Worm (Caenorhabditis elegans) whole organism, L1 larva: ENCODE data around the gene F43G6.10.
A peak's percentile ranks its signal among the peaks of the same experiment; 100 is the strongest.

Experiments
- C16A3.4 ChIP-seq: fragments of 150-350 bp; optimal IDR thresholded peaks from 2 replicates; lab custom pipeline; 2014; ENCODE audit warnings: missing biosample characterization, missing genetic modification characterization
- ama-1 ChIP-seq: fragments of 150-350 bp; optimal IDR thresholded peaks from 2 replicates; lab custom pipeline; 2014
- blmp-1 ChIP-seq: fragments of 150-350 bp; optimal IDR thresholded peaks from 2 replicates; lab custom pipeline; 2014; ENCODE audit warnings: missing biosample characterization, missing genetic modification characterization
- ceh-82 ChIP-seq, 3 experiments: fragments of 150-350 bp in 1 of 3; sonication (generic microtip) in 2 of 3; optimal IDR thresholded peaks; 2 replicates each; lab custom pipeline; 2014 to 2017; ENCODE audit warnings: missing biosample characterization in 3 of 3, missing genetic modification characterization in 3 of 3
- ces-1 ChIP-seq: fragments of 150-350 bp; optimal IDR thresholded peaks from 2 replicates; lab custom pipeline; 2014; ENCODE audit warnings: missing biosample characterization, missing genetic modification reagents, missing genetic modification characterization
- dpl-1 ChIP-seq, 3 experiments: fragments of 150-350 bp in 2 of 3; sonication (generic microtip) in 1 of 3; optimal IDR thresholded peaks; 2 replicates each; lab custom pipeline; 2014 to 2017; ENCODE audit warnings: missing biosample characterization in 3 of 3, missing genetic modification characterization in 3 of 3, missing genetic modification reagents in 3 of 3
- efl-1 ChIP-seq, 4 experiments: fragments of 150-350 bp; optimal IDR thresholded peaks in 3 of 4; peaks in 1 of 4; 1 replicate in 1 of 4; 2 replicates in 3 of 4; lab custom pipeline; 2014; ENCODE audit warnings: missing biosample characterization in 2 of 4, missing genetic modification characterization in 2 of 4, missing genetic modification reagents in 2 of 4
- elt-2 ChIP-seq: sonication (generic microtip); optimal IDR thresholded peaks from 2 replicates; lab custom pipeline; 2016; ENCODE audit warnings: missing genetic modification characterization, mild to moderate bottlenecking, inconsistent platforms, missing compliant biosample characterization, missing genetic modification reagents
- elt-3 ChIP-seq, 6 experiments: fragments of 150-350 bp in 1 of 6; sonication (generic microtip); optimal IDR thresholded peaks; 2 replicates each; lab custom pipeline; 2017 to 2018; ENCODE audit warnings: missing biosample characterization in 6 of 6, missing genetic modification characterization in 6 of 6, inconsistent platforms in 1 of 6
- fkh-10 ChIP-seq: sonication (generic microtip); optimal IDR thresholded peaks from 2 replicates; lab custom pipeline; 2017; ENCODE audit warnings: missing biosample characterization, missing genetic modification reagents, missing genetic modification characterization
- fkh-8 ChIP-seq: sonication (generic microtip); optimal IDR thresholded peaks from 2 replicates; lab custom pipeline; 2016; ENCODE audit warnings: mild to moderate bottlenecking, missing genetic modification characterization, missing compliant biosample characterization
- fos-1 ChIP-seq: fragments of 150-350 bp; optimal IDR thresholded peaks from 2 replicates; lab custom pipeline; 2014; ENCODE audit warnings: missing biosample characterization, missing genetic modification characterization
- hlh-17 ChIP-seq: fragments of 200-800 bp; sonication (Bioruptor generic); optimal IDR thresholded peaks from 2 replicates; lab custom pipeline; 2018; ENCODE audit warnings: missing genetic modification characterization, mild to moderate bottlenecking, missing compliant biosample characterization, moderate library complexity, borderline replicate concordance
- hlh-4 ChIP-seq: sonication (generic microtip); optimal IDR thresholded peaks from 2 replicates; lab custom pipeline; 2016; ENCODE audit warnings: mild to moderate bottlenecking, missing genetic modification characterization, missing compliant biosample characterization
- isw-1 ChIP-seq: fragments of 200-800 bp; sonication (Bioruptor generic); IDR thresholded peaks from 2 replicates; pipeline ENCODE4 v1.3.6; 2022; ENCODE audit warnings: missing genetic modification characterization, missing compliant biosample characterization
- jun-1 ChIP-seq: fragments of 150-350 bp; optimal IDR thresholded peaks from 2 replicates; lab custom pipeline; 2014; ENCODE audit warnings: missing biosample characterization, missing genetic modification reagents, missing genetic modification characterization
- lin-13 ChIP-seq: fragments of 150-350 bp; optimal IDR thresholded peaks from 2 replicates; lab custom pipeline; 2014; ENCODE audit warnings: missing biosample characterization, missing genetic modification reagents, missing genetic modification characterization
- lin-14 ChIP-seq: fragments of 200-800 bp; sonication (Bioruptor generic); optimal IDR thresholded peaks from 2 replicates; lab custom pipeline; 2018; ENCODE audit warnings: mild to moderate bottlenecking, missing genetic modification characterization, moderate library complexity, missing compliant biosample characterization
- lin-15B ChIP-seq: fragments of 150-350 bp; sonication (generic microtip); optimal IDR thresholded peaks from 3 replicates; lab custom pipeline; 2014; ENCODE audit warnings: missing biosample characterization, missing genetic modification characterization
- lin-35 ChIP-seq, 2 experiments: fragments of 150-350 bp; optimal IDR thresholded peaks; 2 replicates each; lab custom pipeline; 2014; ENCODE audit warnings: missing biosample characterization in 2 of 2, missing genetic modification characterization in 2 of 2, missing genetic modification reagents in 2 of 2
- lir-3 ChIP-seq: sonication (generic microtip); optimal IDR thresholded peaks from 2 replicates; lab custom pipeline; 2016; ENCODE audit warnings: mild to moderate bottlenecking, missing genetic modification characterization, moderate library complexity, missing compliant biosample characterization; ENCODE audit not compliant: poor library complexity
- lsy-2 ChIP-seq, 2 experiments: fragments of 150-350 bp; optimal IDR thresholded peaks; 2 replicates each; lab custom pipeline; 2014; ENCODE audit warnings: missing biosample characterization in 2 of 2, missing genetic modification characterization in 2 of 2
- mab-9 ChIP-seq: fragments of 200-800 bp; sonication (Bioruptor generic); IDR thresholded peaks from 2 replicates; pipeline ENCODE4 v1.3.6; 2022; ENCODE audit warnings: missing genetic modification reagents, missing genetic modification characterization, missing compliant biosample characterization
- mdl-1 ChIP-seq, 2 experiments: fragments of 150-350 bp; optimal IDR thresholded peaks; 2 replicates each; lab custom pipeline; 2014 to 2017; ENCODE audit warnings: missing biosample characterization in 2 of 2, missing genetic modification characterization in 2 of 2, inconsistent platforms in 1 of 2
- mep-1 ChIP-seq: fragments of 150-350 bp; optimal IDR thresholded peaks from 2 replicates; lab custom pipeline; 2014; ENCODE audit warnings: missing biosample characterization, missing genetic modification characterization
- nhr-11 ChIP-seq: fragments of 150-350 bp; optimal IDR thresholded peaks from 2 replicates; lab custom pipeline; 2014; ENCODE audit warnings: missing biosample characterization, missing genetic modification characterization
- nhr-20 ChIP-seq: sonication (generic microtip); optimal IDR thresholded peaks from 2 replicates; lab custom pipeline; 2016; ENCODE audit warnings: mild to moderate bottlenecking, missing genetic modification characterization, missing compliant biosample characterization
- nhr-47 ChIP-seq: sonication (generic microtip); optimal IDR thresholded peaks from 2 replicates; lab custom pipeline; 2016; ENCODE audit warnings: mild to moderate bottlenecking, missing genetic modification characterization, moderate library complexity, missing compliant biosample characterization
- nhr-71 ChIP-seq: sonication (generic microtip); optimal IDR thresholded peaks from 2 replicates; lab custom pipeline; 2016; ENCODE audit warnings: mild to moderate bottlenecking, missing genetic modification characterization, moderate library complexity, missing compliant biosample characterization
- nhr-85 ChIP-seq: sonication (generic microtip); peaks from one replicate; lab custom pipeline; 2016; ENCODE audit warnings: missing genetic modification characterization, inconsistent platforms, missing compliant biosample characterization
- pqm-1 ChIP-seq: sonication (generic microtip); optimal IDR thresholded peaks from 3 replicates; lab custom pipeline; 2017; ENCODE audit warnings: missing biosample characterization, missing genetic modification characterization
- rnt-1 ChIP-seq: sonication (generic microtip); optimal IDR thresholded peaks from 2 replicates; lab custom pipeline; 2016; ENCODE audit warnings: mild to moderate bottlenecking, missing genetic modification characterization, moderate library complexity, missing compliant biosample characterization
- skn-1 ChIP-seq: fragments of 150-350 bp; optimal IDR thresholded peaks from 2 replicates; lab custom pipeline; 2014; ENCODE audit warnings: missing biosample characterization, missing genetic modification characterization
- snpc-4 ChIP-seq: fragments of 150-350 bp; optimal IDR thresholded peaks from 2 replicates; lab custom pipeline; 2014; ENCODE audit warnings: missing biosample characterization, missing genetic modification characterization
- snu-23 ChIP-seq: sonication (generic microtip); optimal IDR thresholded peaks from 2 replicates; lab custom pipeline; 2016; ENCODE audit warnings: missing genetic modification characterization, missing compliant biosample characterization
- sup-37 ChIP-seq: fragments of 200-800 bp; sonication (Bioruptor generic); optimal IDR thresholded peaks from 2 replicates; lab custom pipeline; 2018; ENCODE audit warnings: mild to moderate bottlenecking, missing genetic modification characterization, missing compliant biosample characterization
- swsn-7 ChIP-seq: sonication (generic microtip); optimal IDR thresholded peaks from 2 replicates; lab custom pipeline; 2016; ENCODE audit warnings: missing genetic modification characterization, missing compliant biosample characterization
- tlp-1 ChIP-seq: fragments of 150-350 bp; optimal IDR thresholded peaks from 2 replicates; lab custom pipeline; 2014; ENCODE audit warnings: missing biosample characterization, missing genetic modification characterization
- unc-130 ChIP-seq: fragments of 150-350 bp; optimal IDR thresholded peaks from 2 replicates; lab custom pipeline; 2017; ENCODE audit warnings: missing biosample characterization, missing genetic modification characterization, inconsistent platforms
- unc-62 ChIP-seq: fragments of 150-350 bp; optimal IDR thresholded peaks from 2 replicates; lab custom pipeline; 2014; ENCODE audit warnings: missing biosample characterization, missing genetic modification reagents, missing genetic modification characterization
- unc-86 ChIP-seq: sonication (generic microtip); optimal IDR thresholded peaks from 2 replicates; lab custom pipeline; 2016; ENCODE audit warnings: missing genetic modification characterization, missing compliant biosample characterization
- xbp-1 ChIP-seq: sonication (generic microtip); optimal IDR thresholded peaks from 2 replicates; lab custom pipeline; 2016; ENCODE audit warnings: missing genetic modification characterization, missing compliant biosample characterization
- ztf-4 ChIP-seq: fragments of 150-350 bp; optimal IDR thresholded peaks from 2 replicates; lab custom pipeline; 2014; ENCODE audit warnings: missing biosample characterization, missing genetic modification characterization

F43G6.10 gene

ce11 chrII:11813895-11814369 lies 4.8 kb downstream of the F43G6.10 start, which contains the start of gene F43G6.8:
Gene F43G6.8 (minus strand): TSS chrII:11814092.
- no peak for TF ChIP-seq hlh-4 (tag; lab: Kevin White, UChicago)
- no peak for TF ChIP-seq ces-1 (GFP tag; lab: Kevin White, UChicago)
- TF ChIP-seq lin-14 (GFP tag; lab: Kevin White, UChicago) = peak; percentile 76
- peak; percentile 53 to 64 for TF ChIP-seq efl-1 (optimal IDR thresholded peaks at IDR 0.05; lab: Kevin White, UChicago)
- peak; percentile 27 to 92 for TF ChIP-seq efl-1 (GFP tag; optimal IDR thresholded peaks at IDR 0.05 in 1 of 2; lab: Kevin White, UChicago)
- peak in 1 of 6 experiments; percentile 30 for TF ChIP-seq elt-3 (tag; optimal IDR thresholded peaks at IDR 0.05; lab: Kevin White, UChicago)
- no peak for TF ChIP-seq sup-37
- TF ChIP-seq jun-1 = peak; percentile 12
- TF ChIP-seq swsn-7 (tag; lab: Kevin White, UChicago) = peak; percentile 35
- peak; percentile 97 for TF ChIP-seq blmp-1
- TF ChIP-seq ztf-4 = peak; percentile 2
- TF ChIP-seq nhr-85 = no peak
- TF ChIP-seq lin-13 (GFP tag; lab: Kevin White, UChicago) = peak; percentile 21
- TF ChIP-seq nhr-20 (tag; lab: Kevin White, UChicago) = peak; percentile 59
- TF ChIP-seq nhr-11 (tag; lab: Kevin White, UChicago) = peak; percentile 55
- TF ChIP-seq snu-23 (GFP tag; lab: Kevin White, UChicago) = peak; percentile 62
- 0 out of 2 replicates have a peak, but pooled peaks have one; percentile 33 for TF ChIP-seq mab-9 (GFP tag; lab: Robert Waterston, UW)
- 0 out of 2 replicates have a peak, but pooled peaks have one; percentile 19 for TF ChIP-seq isw-1
- TF ChIP-seq lir-3 = peak; percentile 33
- peak; percentile 37 for TF ChIP-seq C16A3.4 (tag; lab: Kevin White, UChicago)
- no peak for TF ChIP-seq lin-15B
- TF ChIP-seq rnt-1 (tag; lab: Kevin White, UChicago) = peak; percentile 56
- TF ChIP-seq fos-1 (tag; lab: Kevin White, UChicago) = no peak
- TF ChIP-seq dpl-1 (GFP tag; optimal IDR thresholded peaks at IDR 0.05; lab: Kevin White, UChicago) = peak; percentile 12 to 45 (median 35)
- TF ChIP-seq snpc-4 (tag; lab: Kevin White, UChicago) = peak; percentile 44
- TF ChIP-seq mdl-1 (tag; optimal IDR thresholded peaks at IDR 0.05; lab: Kevin White, UChicago) = peak in 1 of 2 experiments; percentile 76
- TF ChIP-seq skn-1 (tag; lab: Kevin White, UChicago) = peak; percentile 21
- TF ChIP-seq fkh-10 (GFP tag; lab: Kevin White, UChicago) = no peak
- peak; percentile 42 to 72 for TF ChIP-seq lsy-2 (tag; optimal IDR thresholded peaks at IDR 0.05; lab: Kevin White, UChicago)
- no peak for TF ChIP-seq hlh-17 (GFP tag; lab: Kevin White, UChicago)
- TF ChIP-seq nhr-71 (tag; lab: Kevin White, UChicago) = peak; percentile 61
- TF ChIP-seq tlp-1 = no peak
- TF ChIP-seq ceh-82 (tag; optimal IDR thresholded peaks at IDR 0.05; lab: Kevin White, UChicago) = peak in 1 of 3 experiments; percentile 47
- TF ChIP-seq pqm-1 (tag; lab: Kevin White, UChicago) = no peak
- TF ChIP-seq lin-35 (GFP tag; optimal IDR thresholded peaks at IDR 0.05; lab: Kevin White, UChicago) = peak; percentile 46 to 64
- no peak for TF ChIP-seq elt-2 (tag; lab: Kevin White, UChicago)
- TF ChIP-seq fkh-8 = peak; percentile 75
- TF ChIP-seq nhr-47 (tag; lab: Kevin White, UChicago) = peak; percentile 47
- TF ChIP-seq xbp-1 (tag; lab: Kevin White, UChicago) = peak; percentile 18
- peak; percentile 52 for TF ChIP-seq ama-1
- TF ChIP-seq unc-62 (GFP tag; lab: Kevin White, UChicago) = no peak
- peak; percentile 58 for TF ChIP-seq unc-130 (tag; lab: Kevin White, UChicago)
- peak; percentile 71 for TF ChIP-seq mep-1 (tag; lab: Kevin White, UChicago)
- TF ChIP-seq unc-86 (tag; lab: Kevin White, UChicago) = peak; percentile 12
